Worm (Caenorhabditis elegans): ENCODE measurements around the gene F56A8.3.

The F56A8.3 gene

DNA sequence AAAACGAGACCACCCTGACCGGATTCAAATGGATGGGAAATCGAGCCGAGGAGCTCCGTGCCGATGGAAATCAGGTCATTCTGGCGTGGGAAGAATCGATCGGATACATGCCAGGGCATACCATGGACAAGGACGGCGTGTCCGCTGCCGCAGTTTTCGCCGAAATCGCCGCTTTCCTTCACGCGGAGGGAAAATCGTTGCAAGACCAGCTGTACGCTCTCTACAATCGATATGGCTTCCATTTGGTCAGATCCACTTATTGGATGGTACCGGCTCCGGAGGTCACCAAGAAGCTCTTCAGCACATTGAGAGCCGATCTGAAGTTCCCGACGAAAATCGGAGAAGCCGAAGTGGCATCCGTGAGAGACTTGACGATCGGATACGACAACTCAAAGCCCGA is 45.3 kb downstream of the F56A8.3 start:
- TF ChIP-seq fkh-2 (tag; optimal IDR thresholded peaks at IDR 0.05): no peak
- no peak for TF ChIP-seq zag-1 (tag; optimal IDR thresholded peaks at IDR 0.05)
- no peak for TF ChIP-seq hmg-11 (tag; optimal IDR thresholded peaks at IDR 0.05)
- TF ChIP-seq nhr-12 (tag; optimal IDR thresholded peaks at IDR 0.05): no peak
- no peak for TF ChIP-seq mml-1 (tag; optimal IDR thresholded peaks at IDR 0.05)
- no peak for TF ChIP-seq aly-2 (tag; optimal IDR thresholded peaks at IDR 0.05)
- no peak for TF ChIP-seq ceh-16 (tag; optimal IDR thresholded peaks at IDR 0.05)
- TF ChIP-seq egl-5 (tag; optimal IDR thresholded peaks at IDR 0.05): no peak
- no peak for TF ChIP-seq ZK546.5 (tag; optimal IDR thresholded peaks at IDR 0.05)
- no peak for TF ChIP-seq lin-39 (tag; optimal IDR thresholded peaks at IDR 0.05)

DNA sequence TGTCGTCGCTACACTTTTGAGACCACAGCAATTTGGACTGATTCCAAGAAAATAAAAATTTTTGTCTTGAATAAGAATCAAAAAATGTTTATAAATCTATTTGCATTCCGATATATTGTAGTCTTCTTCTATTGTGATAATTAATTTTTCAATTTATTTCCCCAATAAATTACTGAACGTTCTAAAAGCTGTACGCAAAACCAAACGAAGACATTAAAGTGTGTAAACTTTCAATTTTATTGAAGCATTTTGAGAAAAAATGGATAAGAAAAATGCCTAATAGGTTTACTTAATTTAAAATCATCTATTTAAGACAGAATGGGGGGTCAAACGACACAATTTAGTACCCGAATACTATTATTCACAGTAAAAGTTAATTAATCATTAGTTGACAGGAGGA is 45.9 kb downstream of the F56A8.3 start:
- TF ChIP-seq ceh-82 (tag; optimal IDR thresholded peaks at IDR 0.05) (no peak), ztf-11 (tag; optimal IDR thresholded peaks at IDR 0.05) (no peak)

DNA sequence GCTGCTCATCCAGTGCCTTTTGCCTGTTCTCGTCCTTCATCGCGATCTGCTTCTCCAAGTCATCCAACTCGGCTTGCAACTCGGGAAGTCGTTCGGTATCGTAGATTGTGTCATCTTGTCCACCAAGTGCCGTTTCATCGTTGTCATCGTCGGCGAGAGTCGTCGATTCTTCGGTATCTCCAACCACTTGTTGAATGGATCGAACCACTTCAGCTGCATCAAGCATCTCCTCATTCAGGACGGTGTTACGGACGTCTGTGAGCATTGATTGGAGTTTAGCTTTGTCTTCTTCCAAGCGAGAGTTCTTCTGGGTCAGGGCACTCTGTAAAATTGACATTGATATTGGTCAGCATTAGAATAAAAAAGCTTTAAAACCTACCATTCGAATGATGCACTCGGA is 48.9 kb downstream of the F56A8.3 start:
- no peak for TF ChIP-seq ZK546.5 (tag; optimal IDR thresholded peaks at IDR 0.05)
- no peak for TF ChIP-seq snpc-4 (tag; optimal IDR thresholded peaks at IDR 0.05)
- TF ChIP-seq egl-5 (tag; optimal IDR thresholded peaks at IDR 0.05): no peak
- TF ChIP-seq skn-1 (tag; optimal IDR thresholded peaks at IDR 0.05): no peak
- no peak for TF ChIP-seq ztf-11 (tag; optimal IDR thresholded peaks at IDR 0.05)
- TF ChIP-seq aly-2 (tag; optimal IDR thresholded peaks at IDR 0.05): no peak
- TF ChIP-seq ama-1 (optimal IDR thresholded peaks at IDR 0.05): no peak
- no peak for TF ChIP-seq eor-1 (tag; optimal IDR thresholded peaks at IDR 0.05)
- no peak for TF ChIP-seq ceh-9 (tag; optimal IDR thresholded peaks at IDR 0.05)
- TF ChIP-seq nhr-67 (tag; optimal IDR thresholded peaks at IDR 0.05): no peak
- TF ChIP-seq R02D3.7 (tag; optimal IDR thresholded peaks at IDR 0.05): no peak
- no peak for TF ChIP-seq nhr-76 (tag; optimal IDR thresholded peaks at IDR 0.05)
- TF ChIP-seq unc-62 (GFP tag; optimal IDR thresholded peaks at IDR 0.05): no peak
- TF ChIP-seq mml-1 (tag; optimal IDR thresholded peaks at IDR 0.05): no peak
- no peak for TF ChIP-seq nhr-237 (tag; optimal IDR thresholded peaks at IDR 0.05)
- TF ChIP-seq nhr-43 (tag; optimal IDR thresholded peaks at IDR 0.05; ENCODE audit: poor library complexity, severe bottlenecking): no peak
- TF ChIP-seq fkh-2 (tag; optimal IDR thresholded peaks at IDR 0.05): no peak
- no peak for TF ChIP-seq ceh-16 (tag; optimal IDR thresholded peaks at IDR 0.05)

DNA sequence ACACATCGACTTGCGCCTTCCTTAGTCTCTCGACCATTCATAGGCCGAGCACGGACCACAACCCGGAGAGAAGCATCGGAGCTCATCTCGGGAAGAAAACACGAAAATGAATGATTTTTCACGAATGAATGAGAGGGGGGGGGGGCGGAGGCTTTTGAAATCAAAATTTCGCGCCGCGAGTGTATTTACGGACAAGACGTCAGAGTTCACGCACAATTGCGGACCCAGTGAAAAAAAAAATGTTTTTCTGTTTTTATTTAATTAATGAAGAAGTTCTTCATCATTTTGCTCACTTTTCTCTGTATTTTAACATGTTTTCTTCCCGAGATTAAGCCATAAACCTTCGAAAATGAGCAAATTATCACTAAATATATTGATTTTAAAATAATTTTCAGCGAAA is 50.4 kb downstream of the F56A8.3 start, which contains the start of the genes klp-19 and slc-36.1:
klp-19 (minus strand) TSS at position 153 of the 400 bp plus-strand sequence.
slc-36.1 (plus strand) TSS at position 396 of the 400 bp plus-strand sequence.
- TF ChIP-seq nhr-77 (tag; optimal IDR thresholded peaks at IDR 0.05) (no peak), nhr-67 (tag; optimal IDR thresholded peaks at IDR 0.05) (no peak), elt-2 (tag; optimal IDR thresholded peaks at IDR 0.05) (peak; percentile 0), nhr-23 (tag; optimal IDR thresholded peaks at IDR 0.05) (peak; percentile 53), snpc-4 (tag; optimal IDR thresholded peaks at IDR 0.05) (peak; percentile 2), pha-4 (tag; optimal IDR thresholded peaks at IDR 0.05) (peak; percentile 64), ceh-16 (tag; optimal IDR thresholded peaks at IDR 0.05) (no peak), ama-1 (optimal IDR thresholded peaks at IDR 0.05) (no peak), nhr-43 (tag; optimal IDR thresholded peaks at IDR 0.05; ENCODE audit: poor library complexity, severe bottlenecking) (peak; percentile 7), lin-15B (tag; optimal IDR thresholded peaks at IDR 0.05) (peak; percentile 41), hmg-11 (tag; optimal IDR thresholded peaks at IDR 0.05) (peak; percentile 72), nhr-237 (tag; optimal IDR thresholded peaks at IDR 0.05) (no peak), lsy-12 (tag; optimal IDR thresholded peaks at IDR 0.05) (no peak), tbx-2 (tag; optimal IDR thresholded peaks at IDR 0.05) (no peak), nhr-11 (tag; optimal IDR thresholded peaks at IDR 0.05) (no peak)

- TF ChIP-seq ceh-28 (tag; optimal IDR thresholded peaks at IDR 0.05): no peak
- no peak for TF ChIP-seq fkh-2 (tag; optimal IDR thresholded peaks at IDR 0.05)
- TF ChIP-seq snpc-4 (tag; optimal IDR thresholded peaks at IDR 0.05): no peak
- no peak for TF ChIP-seq aly-2 (tag; optimal IDR thresholded peaks at IDR 0.05)
- TF ChIP-seq nhr-23 (tag; optimal IDR thresholded peaks at IDR 0.05): peak; percentile 26
- TF ChIP-seq unc-39 (tag; optimal IDR thresholded peaks at IDR 0.05): no peak
- TF ChIP-seq elt-2 (tag; optimal IDR thresholded peaks at IDR 0.05): peak; percentile 32
- no peak for TF ChIP-seq nhr-43 (tag; optimal IDR thresholded peaks at IDR 0.05; ENCODE audit: poor library complexity, severe bottlenecking)
- peak; percentile 67 for TF ChIP-seq pha-4 (tag; optimal IDR thresholded peaks at IDR 0.05)
- no peak for TF ChIP-seq egl-27 (tag; optimal IDR thresholded peaks at IDR 0.05)
- TF ChIP-seq ceh-82 (tag; optimal IDR thresholded peaks at IDR 0.05): no peak
- peak; percentile 56 for TF ChIP-seq pqm-1 (tag; optimal IDR thresholded peaks at IDR 0.05)
Measured at ce11 chrIII:13310552-13310951, 53.9 kb downstream of the F56A8.3 start.

All from whole organism, L3 larva.